Worm (Caenorhabditis elegans) whole organism, midembryonic: ENCODE measurements around the gene mcp-1.

Source experiments
- T22C8.4 ChIP-seq: fragments of 200-800 bp; sonication (Bioruptor generic); IDR thresholded peaks from 2 replicates; pipeline ENCODE4 v1.3.6; 2022; ENCODE audit warnings: missing genetic modification characterization, missing compliant biosample characterization
- cog-1 ChIP-seq: sonication (generic microtip); optimal IDR thresholded peaks from 2 replicates; lab custom pipeline; 2016; ENCODE audit warnings: missing genetic modification characterization, missing compliant biosample characterization
- flt-1 ChIP-seq: fragments of 200-800 bp; sonication (Bioruptor generic); IDR thresholded peaks from 2 replicates; pipeline ENCODE4 v1.3.6; 2022; ENCODE audit warnings: missing genetic modification characterization, missing compliant biosample characterization
- klf-2 ChIP-seq: fragments of 200-800 bp; sonication (Bioruptor generic); conservative IDR thresholded peaks from 2 replicates; pipeline ENCODE4 v1.3.6; 2022; ENCODE audit warnings: missing genetic modification reagents, missing genetic modification characterization, missing compliant biosample characterization
- med-1 ChIP-seq: sonication (generic microtip); optimal IDR thresholded peaks from 2 replicates; lab custom pipeline; 2017; ENCODE audit warnings: missing genetic modification characterization, mild to moderate bottlenecking, missing compliant biosample characterization, antibody characterized with exemption, missing genetic modification reagents; ENCODE audit not compliant: insufficient read depth
- ref-1 ChIP-seq: fragments of 200-800 bp; sonication (Bioruptor generic); conservative IDR thresholded peaks from 2 replicates; pipeline ENCODE4 v1.3.6; 2022; ENCODE audit warnings: missing genetic modification reagents, missing genetic modification characterization, missing compliant biosample characterization
- tab-1 ChIP-seq: fragments of 200-800 bp; sonication (Bioruptor generic); IDR thresholded peaks from 2 replicates; pipeline ENCODE4 v1.3.6; 2022; ENCODE audit warnings: missing genetic modification characterization, missing compliant biosample characterization
- ztf-23 ChIP-seq: fragments of 200-800 bp; sonication (Bioruptor generic); IDR thresholded peaks from 2 replicates; pipeline ENCODE4 v1.3.6; 2022; ENCODE audit warnings: missing genetic modification reagents, missing genetic modification characterization, missing compliant biosample characterization
- ztf-29 ChIP-seq: fragments of 200-800 bp; sonication (Bioruptor generic); IDR thresholded peaks from 2 replicates; pipeline ENCODE4 v1.3.6; 2022; ENCODE audit warnings: missing genetic modification reagents, missing genetic modification characterization, missing compliant biosample characterization

mcp-1 gene

DNA sequence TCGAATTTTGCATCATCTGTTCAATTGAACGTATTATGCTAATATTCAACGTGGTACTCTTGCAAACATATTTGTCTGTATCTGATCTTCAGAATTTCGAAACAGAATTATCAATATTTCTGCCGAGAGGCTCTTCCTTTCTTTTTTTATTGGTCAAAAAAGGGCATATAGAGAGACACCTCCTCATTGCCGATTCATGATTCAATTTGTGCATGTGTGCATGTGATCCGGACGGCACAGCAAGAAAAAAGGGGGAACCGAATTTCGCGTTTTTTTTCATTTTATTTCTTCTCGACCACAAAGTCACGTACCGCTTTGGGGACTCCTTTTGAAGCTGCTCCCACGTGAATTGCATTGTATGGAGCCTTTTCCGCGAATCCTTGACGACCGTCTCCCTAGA is at the start of gene mcp-1:
Gene mcp-1 (plus strand): TSS at position 292 of the 400 bp plus-strand sequence.
- TF ChIP-seq med-1 (no peak), T22C8.4 (GFP tag; lab: Robert Waterston, UW) (no peak), ztf-29 (GFP tag; lab: Robert Waterston, UW) (no peak)

DNA sequence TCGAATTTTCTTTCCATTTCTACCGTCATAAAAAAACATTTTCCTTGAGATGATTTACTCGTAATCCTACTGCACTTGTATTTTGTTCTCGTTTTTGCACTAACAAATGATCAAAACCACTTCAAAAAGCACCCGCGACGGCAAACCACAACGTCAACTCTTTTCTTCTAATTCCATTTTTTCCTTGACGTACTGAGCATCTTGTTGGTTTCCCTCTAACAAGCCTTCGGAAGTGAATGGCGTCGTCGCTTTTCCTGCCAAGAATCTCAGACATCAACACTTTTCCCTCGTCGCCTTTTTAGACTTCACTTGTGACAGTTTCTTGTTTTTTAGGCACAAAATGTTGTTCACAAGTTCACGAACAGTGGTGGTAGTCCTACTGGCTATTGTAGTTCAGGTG is 49.2 kb upstream of the mcp-1 start, which contains the start of gene C04E6.13:
Gene C04E6.13 (plus strand): TSS at position 301 of the 400 bp plus-strand sequence.
- TF ChIP-seq ref-1 (GFP tag; lab: Robert Waterston, UW): no peak

DNA sequence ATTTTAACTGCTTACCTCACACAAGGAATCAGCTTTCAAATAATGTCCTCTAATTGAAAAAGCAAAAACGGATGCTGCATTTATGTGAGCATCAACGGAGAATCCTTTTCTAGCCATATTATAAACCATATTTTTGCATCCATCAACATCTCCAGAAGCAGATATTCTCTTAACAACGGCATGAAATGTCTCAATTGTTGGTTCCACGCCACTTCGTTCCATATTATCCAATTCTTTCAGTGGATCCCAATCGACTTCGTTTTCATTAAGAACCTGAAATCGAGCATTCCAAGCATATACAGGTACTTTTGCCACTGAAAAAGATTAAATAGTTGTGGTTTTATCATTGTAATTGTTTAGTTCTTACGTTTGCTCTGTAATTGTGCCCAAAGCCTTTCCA is 44.7 kb upstream of the mcp-1 start:
- no peak for TF ChIP-seq T22C8.4 (GFP tag; lab: Robert Waterston, UW)
- TF ChIP-seq ztf-29 (GFP tag; lab: Robert Waterston, UW): no peak
- TF ChIP-seq flt-1 (GFP tag; lab: Robert Waterston, UW): no peak

DNA sequence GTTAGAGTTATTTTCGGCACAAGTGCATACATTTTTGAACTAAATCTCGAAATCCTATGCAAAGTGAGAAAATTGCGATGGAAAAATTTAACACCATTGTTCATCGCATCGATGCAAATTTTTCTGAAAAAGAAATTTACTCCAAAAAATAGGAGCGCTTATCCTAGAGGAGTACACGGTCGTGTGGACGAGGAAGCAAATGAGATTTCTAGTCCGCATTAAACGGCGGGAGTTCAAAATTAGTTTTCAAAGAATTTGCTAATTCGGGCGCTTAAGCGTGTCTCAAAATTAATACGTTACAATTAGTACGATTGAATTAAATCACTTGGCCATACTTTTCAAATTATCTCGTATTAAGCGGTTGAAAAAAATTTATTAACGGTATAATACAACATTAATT is 43.9 kb upstream of the mcp-1 start, which contains the start of gene lrpr-1:
Gene lrpr-1 (minus strand): TSS at position 185 of the 400 bp plus-strand sequence.
- TF ChIP-seq ref-1 (GFP tag; lab: Robert Waterston, UW) (no peak), ztf-29 (GFP tag; lab: Robert Waterston, UW) (no peak), cog-1 (tag; lab: Kevin White, UChicago) (peak; percentile 47), med-1 (no peak), ztf-23 (GFP tag; lab: Robert Waterston, UW) (peak; percentile 72; the same call in 1 of the 2 replicates), flt-1 (GFP tag; lab: Robert Waterston, UW) (peak; percentile 79), tab-1 (no peak), T22C8.4 (GFP tag; lab: Robert Waterston, UW) (no peak), klf-2 (GFP tag; lab: Robert Waterston, UW) (0 out of 2 replicates have a peak, but pooled peaks have one; percentile 49)

DNA sequence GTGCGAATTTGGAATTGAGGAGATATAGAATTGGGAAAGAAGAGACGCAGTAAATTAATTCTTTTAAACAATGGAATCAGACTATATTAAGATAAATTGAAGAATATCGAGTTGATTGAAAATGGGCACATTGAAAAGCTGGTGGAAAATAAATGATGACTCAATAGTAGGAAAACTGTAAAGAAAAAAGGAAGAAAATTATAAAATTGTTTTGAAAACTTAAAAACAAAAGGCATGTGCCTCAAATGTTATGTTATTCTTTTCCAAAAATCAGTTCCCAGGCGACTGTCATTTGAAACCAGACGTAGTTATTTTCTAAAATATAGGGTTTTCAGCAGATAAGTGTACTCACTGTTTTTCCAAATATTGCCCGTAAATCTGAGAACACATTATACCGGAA is 41.7 kb upstream of the mcp-1 start, which contains the start of gene C04E6.12:
Gene C04E6.12 (minus strand): TSS at position 101 of the 400 bp plus-strand sequence.
- TF ChIP-seq T22C8.4 (GFP tag; lab: Robert Waterston, UW) (no peak), ref-1 (GFP tag; lab: Robert Waterston, UW) (no peak), ztf-23 (GFP tag; lab: Robert Waterston, UW) (no peak), cog-1 (tag; lab: Kevin White, UChicago) (no peak), ztf-29 (GFP tag; lab: Robert Waterston, UW) (no peak), med-1 (no peak), klf-2 (GFP tag; lab: Robert Waterston, UW) (no peak), tab-1 (no peak), flt-1 (GFP tag; lab: Robert Waterston, UW) (no peak)

DNA sequence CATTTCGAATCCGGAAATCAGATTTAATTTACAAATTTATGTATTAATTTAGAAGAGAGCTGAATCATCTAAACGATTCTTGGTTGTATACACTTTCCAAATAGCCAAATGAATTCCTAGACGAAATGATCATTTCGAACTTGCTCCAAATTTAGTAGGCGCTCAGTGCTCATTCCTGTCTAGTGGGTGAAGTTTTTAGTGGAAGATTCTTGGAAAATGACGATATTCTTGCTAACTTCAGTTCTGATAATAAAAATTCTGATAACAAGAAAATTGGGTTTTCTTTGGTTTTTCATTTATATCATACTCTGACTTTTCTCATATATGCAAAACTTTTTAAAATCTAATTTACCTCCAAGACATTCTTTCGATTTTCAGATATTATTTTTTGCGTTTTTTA is 39.8 kb upstream of the mcp-1 start:
- TF ChIP-seq ztf-23 (GFP tag; lab: Robert Waterston, UW) (no peak), klf-2 (GFP tag; lab: Robert Waterston, UW) (no peak), tab-1 (no peak), flt-1 (GFP tag; lab: Robert Waterston, UW) (no peak), med-1 (no peak), cog-1 (tag; lab: Kevin White, UChicago) (no peak), T22C8.4 (GFP tag; lab: Robert Waterston, UW) (no peak), ref-1 (GFP tag; lab: Robert Waterston, UW) (no peak), ztf-29 (GFP tag; lab: Robert Waterston, UW) (no peak)

DNA sequence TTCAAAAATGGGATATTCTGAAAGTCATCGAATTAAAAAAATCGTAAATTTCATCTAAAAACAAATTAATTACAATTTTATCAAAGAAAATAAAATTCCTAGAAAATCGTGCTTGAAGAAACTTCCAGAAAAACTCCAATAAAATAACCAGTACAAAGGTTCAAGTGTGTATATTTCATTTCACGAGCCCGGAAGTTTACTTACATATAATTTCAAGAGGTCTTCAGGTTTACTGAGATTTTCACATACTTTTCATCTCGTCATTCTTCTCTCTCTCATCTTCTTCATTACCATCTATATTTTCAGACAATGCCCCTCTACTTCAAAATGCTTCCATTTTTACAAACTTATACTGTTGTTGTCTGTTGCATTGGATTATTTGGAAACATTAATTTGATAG is 39.4 kb upstream of the mcp-1 start, which contains the start of gene srsx-18:
Gene srsx-18 (plus strand): TSS at position 301 of the 400 bp plus-strand sequence.
- TF ChIP-seq ztf-23 (GFP tag; lab: Robert Waterston, UW) (no peak), ref-1 (GFP tag; lab: Robert Waterston, UW) (no peak)

DNA sequence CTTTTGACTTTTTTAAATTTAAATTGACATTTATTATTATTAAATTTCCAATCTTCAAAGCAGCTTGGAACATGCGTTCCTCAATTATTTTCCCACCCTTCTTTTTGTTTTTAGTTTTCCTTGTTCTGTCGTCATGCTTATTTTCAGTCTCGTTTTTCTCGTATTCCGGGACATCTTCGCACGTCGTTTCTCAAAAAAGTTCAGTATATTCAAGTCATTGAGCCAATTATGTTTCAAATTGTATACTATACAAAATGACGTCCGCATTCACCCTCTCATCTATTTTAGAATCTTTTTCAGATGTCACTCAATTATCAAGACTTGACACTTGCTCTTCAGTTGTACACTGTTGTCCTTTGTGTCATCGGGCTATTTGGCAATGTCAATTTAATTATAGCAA is 34.3 kb upstream of the mcp-1 start, which contains the start of gene srsx-17:
Gene srsx-17 (plus strand): TSS at position 301 of the 400 bp plus-strand sequence.
- no peak for TF ChIP-seq ref-1 (GFP tag; lab: Robert Waterston, UW)
- no peak for TF ChIP-seq tab-1
- TF ChIP-seq flt-1 (GFP tag; lab: Robert Waterston, UW): no peak
- no peak for TF ChIP-seq med-1
- TF ChIP-seq klf-2 (GFP tag; lab: Robert Waterston, UW): no peak
- TF ChIP-seq cog-1 (tag; lab: Kevin White, UChicago): no peak
- no peak for TF ChIP-seq ztf-29 (GFP tag; lab: Robert Waterston, UW)
- TF ChIP-seq ztf-23 (GFP tag; lab: Robert Waterston, UW): no peak
- TF ChIP-seq T22C8.4 (GFP tag; lab: Robert Waterston, UW): no peak

DNA sequence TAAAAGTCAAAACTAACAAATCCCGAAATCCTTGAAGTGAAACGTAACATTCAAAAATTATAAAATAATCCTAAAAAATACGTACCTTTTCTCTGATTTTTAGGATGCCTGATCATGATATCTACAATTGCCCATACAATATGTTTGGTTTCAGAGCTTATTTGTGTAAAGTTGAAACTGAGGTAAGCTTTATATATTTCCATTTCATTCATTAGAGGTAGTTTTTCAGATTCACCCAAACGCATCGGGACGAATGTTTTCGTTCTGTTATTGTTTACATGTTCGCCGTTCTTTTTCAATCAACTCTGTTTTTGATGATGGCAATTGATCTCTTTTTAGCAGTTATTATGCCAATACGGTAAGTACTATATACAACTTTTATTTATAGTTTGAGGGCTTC is 33.6 kb upstream of the mcp-1 start:
- no peak for TF ChIP-seq med-1
- no peak for TF ChIP-seq flt-1 (GFP tag; lab: Robert Waterston, UW)
- TF ChIP-seq T22C8.4 (GFP tag; lab: Robert Waterston, UW): no peak
- TF ChIP-seq ztf-23 (GFP tag; lab: Robert Waterston, UW): no peak
- TF ChIP-seq ztf-29 (GFP tag; lab: Robert Waterston, UW): no peak
- TF ChIP-seq cog-1 (tag; lab: Kevin White, UChicago): no peak
- no peak for TF ChIP-seq tab-1
- TF ChIP-seq ref-1 (GFP tag; lab: Robert Waterston, UW): no peak
- no peak for TF ChIP-seq klf-2 (GFP tag; lab: Robert Waterston, UW)

DNA sequence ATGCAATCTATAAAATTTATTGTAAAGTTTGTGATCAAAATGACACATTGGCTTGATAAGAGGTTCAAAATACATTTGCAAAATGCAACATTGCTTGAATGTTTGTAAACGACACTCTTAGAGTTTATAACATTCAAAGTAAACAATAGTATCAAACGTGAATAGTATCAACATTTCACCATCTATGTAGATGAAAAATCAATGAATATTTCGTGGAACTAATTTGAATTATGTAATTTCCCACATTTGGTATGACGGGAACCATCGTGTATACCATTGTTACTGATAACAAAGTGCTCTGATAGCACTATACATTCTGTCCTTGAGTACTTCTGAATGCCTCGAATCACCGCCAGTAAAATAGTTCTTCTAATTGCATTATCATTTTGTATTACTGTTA is 31.0 kb upstream of the mcp-1 start, which contains the start of gene galt-1:
Gene galt-1 (plus strand): TSS at position 318 of the 400 bp plus-strand sequence.
- TF ChIP-seq med-1: no peak
- TF ChIP-seq flt-1 (GFP tag; lab: Robert Waterston, UW): no peak
- no peak for TF ChIP-seq T22C8.4 (GFP tag; lab: Robert Waterston, UW)
- no peak for TF ChIP-seq klf-2 (GFP tag; lab: Robert Waterston, UW)
- no peak for TF ChIP-seq tab-1
- no peak for TF ChIP-seq cog-1 (tag; lab: Kevin White, UChicago)
- TF ChIP-seq ztf-23 (GFP tag; lab: Robert Waterston, UW): no peak
- TF ChIP-seq ref-1 (GFP tag; lab: Robert Waterston, UW): no peak
- no peak for TF ChIP-seq ztf-29 (GFP tag; lab: Robert Waterston, UW)
